Worm (Caenorhabditis elegans): ENCODE results near the gene T04G9.6.

Gene T04G9.6

DNA sequence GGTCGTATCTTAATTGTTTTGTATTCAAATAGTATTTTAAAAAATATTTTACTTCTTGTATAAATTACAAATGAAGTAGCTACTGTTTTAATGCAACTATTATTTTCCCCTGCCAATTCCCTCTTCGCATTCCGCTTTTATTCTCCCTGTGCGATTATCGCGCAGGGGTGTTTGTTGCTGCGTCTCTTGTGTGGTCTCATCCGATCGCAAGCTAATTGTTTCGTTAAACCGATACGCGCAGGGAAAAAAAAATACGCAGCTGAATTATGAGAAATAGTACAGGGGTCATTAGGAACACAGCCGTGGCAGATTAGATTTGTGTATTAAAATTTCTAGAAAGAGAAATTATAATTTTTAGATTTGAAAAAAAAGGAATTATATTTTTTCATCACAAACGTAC lies 21.8 kb upstream of the T04G9.6 start:
- peak; percentile 98 for TF ChIP-seq K11D2.4 (GFP tag; IDR thresholded peaks at IDR 0.05)
- peak; percentile 83 to 95 for TF ChIP-seq let-607 (tag; optimal IDR thresholded peaks at IDR 0.05)
- TF ChIP-seq ekl-4 (GFP tag; IDR thresholded peaks at IDR 0.05): peak; percentile 90
- peak; percentile 51 for TF ChIP-seq ceh-79 (tag; optimal IDR thresholded peaks at IDR 0.05)
- TF ChIP-seq B0035.1 (tag; optimal IDR thresholded peaks at IDR 0.05): peak; percentile 93
- no peak for TF ChIP-seq nfya-2 (GFP tag; IDR thresholded peaks at IDR 0.05)
- TF ChIP-seq lin-54 (GFP tag; optimal IDR thresholded peaks at IDR 0.05): peak; percentile 92
- TF ChIP-seq dpl-1 (GFP tag; optimal IDR thresholded peaks at IDR 0.05): peak; percentile 35
- TF ChIP-seq ccch-3 (GFP tag; optimal IDR thresholded peaks at IDR 0.05): peak; percentile 68
- TF ChIP-seq mel-28 (tag; optimal IDR thresholded peaks at IDR 0.05; ENCODE audit: borderline replicate concordance): peak; percentile 70
- TF ChIP-seq lsy-27 (tag; optimal IDR thresholded peaks at IDR 0.05; ENCODE audit: borderline replicate concordance, insufficient read depth): peak; percentile 52
- TF ChIP-seq tlf-1 (GFP tag; optimal IDR thresholded peaks at IDR 0.05): peak; percentile 98
- TF ChIP-seq lin-35 (GFP tag; optimal IDR thresholded peaks at IDR 0.05): peak in 2 of 3 experiments; percentile 68 to 97
- peak; percentile 71 for TF ChIP-seq ztf-18 (tag; optimal IDR thresholded peaks at IDR 0.05)
- peak; percentile 91 for TF ChIP-seq hmg-1.2 (GFP tag; IDR thresholded peaks at IDR 0.05)
- no peak for TF ChIP-seq madf-3 (GFP tag; IDR thresholded peaks at IDR 0.05)
- peak; percentile 87 for TF ChIP-seq egl-18 (GFP tag; IDR thresholded peaks at IDR 0.05)
- peak; percentile 96 for TF ChIP-seq Y56A3A.18 (GFP tag; IDR thresholded peaks at IDR 0.05)
- peak; percentile 39; the same call in 1 of the 2 replicates for TF ChIP-seq madf-6 (GFP tag; IDR thresholded peaks at IDR 0.05)
- TF ChIP-seq F23B12.7 (tag; optimal IDR thresholded peaks at IDR 0.05; ENCODE audit: insufficient read depth): peak; percentile 98
- no peak for TF ChIP-seq ceh-91 (GFP tag; IDR thresholded peaks at IDR 0.05)
- peak; percentile 96 for TF ChIP-seq hmg-20 (GFP tag; IDR thresholded peaks at IDR 0.05)
- TF ChIP-seq ztf-26 (tag; optimal IDR thresholded peaks at IDR 0.05): peak; percentile 99
- no peak for TF ChIP-seq B0019.2 (GFP tag; conservative IDR thresholded peaks at IDR 0.05)
- peak; percentile 95 for TF ChIP-seq nhr-90 (tag; optimal IDR thresholded peaks at IDR 0.05)
- no peak for TF ChIP-seq ztf-25 (GFP tag; IDR thresholded peaks at IDR 0.05)
- TF ChIP-seq rpc-1 (optimal IDR thresholded peaks at IDR 0.05): peak; percentile 4
- no peak for TF ChIP-seq rpc-1 (tag; optimal IDR thresholded peaks at IDR 0.05)
- peak; percentile 97 for TF ChIP-seq nhr-80 (tag; optimal IDR thresholded peaks at IDR 0.05)
- peak; percentile 55 for TF ChIP-seq egrh-3 (GFP tag; IDR thresholded peaks at IDR 0.05)
- TF ChIP-seq aptf-3 (GFP tag; IDR thresholded peaks at IDR 0.05): no peak
- TF ChIP-seq hlh-12 (tag; optimal IDR thresholded peaks at IDR 0.05): no peak
- no peak for TF ChIP-seq ama-1 (optimal IDR thresholded peaks at IDR 0.05)
- peak in 1 of 2 experiments; percentile 46 for TF ChIP-seq ama-1 (GFP tag; optimal IDR thresholded peaks at IDR 0.05)
- no peak for TF ChIP-seq mes-4 (tag; optimal IDR thresholded peaks at IDR 0.05)
- TF ChIP-seq xnd-1 (tag; optimal IDR thresholded peaks at IDR 0.05): no peak
- 0 out of 2 replicates have a peak, but pooled peaks have one; percentile 72 for TF ChIP-seq ceh-58 (GFP tag; IDR thresholded peaks at IDR 0.05)
- TF ChIP-seq madf-10 (tag; optimal IDR thresholded peaks at IDR 0.05): peak; percentile 95
- peak; percentile 98 for TF ChIP-seq atf-7 (tag; optimal IDR thresholded peaks at IDR 0.05)
- peak; percentile 88 for TF ChIP-seq F57C9.4 (tag; optimal IDR thresholded peaks at IDR 0.05)
- peak; percentile 88 for TF ChIP-seq lin-26 (GFP tag; IDR thresholded peaks at IDR 0.05)
- peak; percentile 64; the same call in 1 of the 2 replicates for TF ChIP-seq bed-2 (GFP tag; IDR thresholded peaks at IDR 0.05)
- peak; percentile 95 for TF ChIP-seq somi-1 (GFP tag; optimal IDR thresholded peaks at IDR 0.05)
- TF ChIP-seq efl-1 (GFP tag; optimal IDR thresholded peaks at IDR 0.05): no peak
- TF ChIP-seq mcd-1 (GFP tag; IDR thresholded peaks at IDR 0.05): peak; percentile 92
- TF ChIP-seq ztf-22 (GFP tag; optimal IDR thresholded peaks at IDR 0.05): peak; percentile 93
- TF ChIP-seq akir-1 (GFP tag; optimal IDR thresholded peaks at IDR 0.05): peak; percentile 81
- peak; percentile 95 for TF ChIP-seq ztf-3 (GFP tag; optimal IDR thresholded peaks at IDR 0.05)
- TF ChIP-seq pha-4 (tag; optimal IDR thresholded peaks at IDR 0.05): peak; percentile 96
- TF ChIP-seq F52B5.7 (tag; optimal IDR thresholded peaks at IDR 0.05): peak; percentile 80

Measured in whole organism, young adult.